Fruit fly (Drosophila melanogaster) whole organism, embryonic: Measurements from ENCODE around the gene CG33346.
A peak's percentile ranks its signal among the peaks of the same experiment; 100 is the strongest.

Experiments used
- Abd-B ChIP-seq: fragments of 200-800 bp; sonication (Bioruptor generic); optimal IDR thresholded peaks from 2 replicates; lab custom pipeline; 2018; ENCODE audit warnings: missing biosample characterization, mild to moderate bottlenecking, missing genetic modification characterization, moderate library complexity
- Awh ChIP-seq: fragments of 200-800 bp; sonication (Bioruptor generic); IDR thresholded peaks from 2 replicates; pipeline ENCODE4, ENCODE4 v1.3.6; 2022; ENCODE audit warnings: missing biosample characterization, missing genetic modification characterization
- B-H2 ChIP-seq: fragments of 200-800 bp; sonication (Bioruptor generic); optimal IDR thresholded peaks from 2 replicates; lab custom pipeline; 2018; ENCODE audit warnings: missing biosample characterization, mild to moderate bottlenecking, missing genetic modification characterization
- Blimp-1 ChIP-seq: fragments of 200-800 bp; sonication (Bioruptor generic); optimal IDR thresholded peaks from 3 replicates; lab custom pipeline; 2018; ENCODE audit warnings: missing biosample characterization, missing genetic modification characterization, mild to moderate bottlenecking, moderate library complexity, missing genetic modification reagents
- CG10147 ChIP-seq: fragments of 200-800 bp; sonication (Bioruptor generic); optimal IDR thresholded peaks from 2 replicates; lab custom pipeline; 2019; ENCODE audit warnings: missing biosample characterization, mild to moderate bottlenecking, missing genetic modification characterization, moderate library complexity
- CG10209 ChIP-seq: fragments of 200-800 bp; sonication (Bioruptor generic); optimal IDR thresholded peaks from 3 replicates; lab custom pipeline; 2017; ENCODE audit warnings: missing biosample characterization, mild to moderate bottlenecking, missing genetic modification characterization, missing genetic modification reagents
- CG10274 ChIP-seq: fragments of 200-800 bp; sonication (Bioruptor generic); optimal IDR thresholded peaks from 3 replicates; lab custom pipeline; 2017; ENCODE audit warnings: missing biosample characterization, mild to moderate bottlenecking, missing genetic modification characterization
- CG12219 ChIP-seq: fragments of 200-800 bp; sonication (Bioruptor generic); optimal IDR thresholded peaks from 3 replicates; lab custom pipeline; 2018; ENCODE audit warnings: missing biosample characterization, mild to moderate bottlenecking, missing genetic modification characterization
- CG13296 ChIP-seq: fragments of 200-800 bp; sonication (Bioruptor generic); optimal IDR thresholded peaks from 3 replicates; lab custom pipeline; 2018; ENCODE audit warnings: missing biosample characterization, mild to moderate bottlenecking, missing genetic modification characterization
- CG14014 ChIP-seq: fragments of 200-800 bp; sonication (Bioruptor generic); IDR thresholded peaks from 2 replicates; pipeline ENCODE4 v1.3.6; 2022; ENCODE audit warnings: missing biosample characterization, missing genetic modification characterization
- CG14860 ChIP-seq: fragments of 200-800 bp; sonication (Bioruptor generic); IDR thresholded peaks from 3 replicates; pipeline ENCODE4 v1.3.6; 2022; ENCODE audit warnings: missing biosample characterization, missing genetic modification characterization; ENCODE audit not compliant: partially characterized antibody
- CG15269 ChIP-seq: fragments of 200-800 bp; sonication (Bioruptor generic); optimal IDR thresholded peaks from 2 replicates; lab custom pipeline; 2018; ENCODE audit warnings: missing biosample characterization, mild to moderate bottlenecking, missing genetic modification characterization, moderate library complexity
- CG17359 ChIP-seq: fragments of 200-800 bp; sonication (Bioruptor generic); optimal IDR thresholded peaks from 3 replicates; lab custom pipeline; 2018; ENCODE audit warnings: missing biosample characterization, mild to moderate bottlenecking, missing genetic modification characterization, moderate library complexity
- CG18262 ChIP-seq: fragments of 200-800 bp; optimal IDR thresholded peaks from 3 replicates; lab custom pipeline; 2019; ENCODE audit warnings: missing biosample characterization, mild to moderate bottlenecking, missing genetic modification characterization, moderate library complexity
- CG2202 ChIP-seq: fragments of 200-800 bp; sonication (Bioruptor generic); optimal IDR thresholded peaks from 2 replicates; lab custom pipeline; 2018; ENCODE audit warnings: missing biosample characterization, mild to moderate bottlenecking, missing genetic modification characterization
- CG3163 ChIP-seq: fragments of 200-800 bp; sonication (Bioruptor generic); optimal IDR thresholded peaks from 3 replicates; lab custom pipeline; 2016; ENCODE audit warnings: missing biosample characterization, missing genetic modification characterization
- CG6683 ChIP-seq: fragments of 200-800 bp; sonication (Bioruptor generic); optimal IDR thresholded peaks from 2 replicates; lab custom pipeline; 2017; ENCODE audit warnings: missing biosample characterization, mild to moderate bottlenecking, missing genetic modification characterization, missing genetic modification reagents
- CG7786 ChIP-seq: fragments of 200-800 bp; sonication (Bioruptor generic); optimal IDR thresholded peaks from 2 replicates; lab custom pipeline; 2016; ENCODE audit warnings: missing biosample characterization, missing genetic modification characterization
- CG7928 ChIP-seq: fragments of 200-800 bp; sonication (Bioruptor generic); optimal IDR thresholded peaks from 2 replicates; lab custom pipeline; 2017; ENCODE audit warnings: missing biosample characterization, mild to moderate bottlenecking, missing genetic modification characterization
- CG8478 ChIP-seq: fragments of >200 bp; optimal IDR thresholded peaks from 2 replicates; lab custom pipeline; 2018
- CG9437 ChIP-seq: fragments of 200-800 bp; sonication (Bioruptor generic); optimal IDR thresholded peaks from 2 replicates; lab custom pipeline; 2018; ENCODE audit warnings: missing biosample characterization, mild to moderate bottlenecking, missing genetic modification characterization
- CkIIα-i1 ChIP-seq: fragments of 200-800 bp; sonication (Bioruptor generic); IDR thresholded peaks from 2 replicates; pipeline ENCODE4 v1.3.6; 2022; ENCODE audit warnings: missing biosample characterization, missing genetic modification characterization
- Deaf1 ChIP-seq: fragments of 200-800 bp; optimal IDR thresholded peaks from 3 replicates; lab custom pipeline; 2019; ENCODE audit warnings: missing biosample characterization, mild to moderate bottlenecking, missing genetic modification characterization, moderate library complexity
- Dref ChIP-seq: fragments of 200-800 bp; sonication (Bioruptor generic); IDR thresholded peaks from 2 replicates; pipeline ENCODE4 v1.3.6; 2022; ENCODE audit warnings: missing biosample characterization, missing genetic modification characterization
- E2f1 ChIP-seq: fragments of 200-800 bp; sonication (Bioruptor generic); IDR thresholded peaks from 2 replicates; pipeline ENCODE4 v1.3.6; 2022; ENCODE audit warnings: missing biosample characterization, missing genetic modification characterization
- Fer3 ChIP-seq: fragments of 200-800 bp; sonication (Bioruptor generic); optimal IDR thresholded peaks from 2 replicates; lab custom pipeline; 2018; ENCODE audit warnings: missing biosample characterization, mild to moderate bottlenecking, missing genetic modification characterization, moderate library complexity
- GATAe ChIP-seq: fragments of 200-800 bp; sonication (Bioruptor generic); conservative IDR thresholded peaks from 2 replicates; pipeline ENCODE4 v1.3.6; 2022; ENCODE audit warnings: missing biosample characterization, missing genetic modification characterization
- Gug ChIP-seq: fragments of 200-800 bp; sonication (Bioruptor generic); IDR thresholded peaks from 4 replicates; pipeline ENCODE4 v1.3.6; 2022; ENCODE audit warnings: missing biosample characterization, missing genetic modification characterization
- Hand ChIP-seq: fragments of 200-800 bp; sonication (Bioruptor generic); optimal IDR thresholded peaks from 2 replicates; lab custom pipeline; 2017; ENCODE audit warnings: mild to moderate bottlenecking, missing biosample characterization, missing genetic modification reagents, missing genetic modification characterization
- HmgZ ChIP-seq: fragments of 200-800 bp; sonication (Bioruptor generic); optimal IDR thresholded peaks from 2 replicates; lab custom pipeline; 2018; ENCODE audit warnings: missing biosample characterization, mild to moderate bottlenecking, missing genetic modification characterization
- Hr3 ChIP-seq: fragments of 200-800 bp; sonication (Bioruptor generic); optimal IDR thresholded peaks from 3 replicates; lab custom pipeline; 2016; ENCODE audit warnings: missing biosample characterization, missing genetic modification characterization
- Mes4 ChIP-seq: fragments of 200-800 bp; sonication (Bioruptor generic); optimal IDR thresholded peaks from 2 replicates; lab custom pipeline; 2016; ENCODE audit warnings: missing biosample characterization, missing genetic modification characterization
- NFAT ChIP-seq: fragments of 200-800 bp; sonication (Bioruptor generic); IDR thresholded peaks from 2 replicates; pipeline ENCODE4 v1.3.6; 2022; ENCODE audit warnings: missing biosample characterization, missing genetic modification characterization
- NfI ChIP-seq: fragments of 200-800 bp; sonication (Bioruptor generic); optimal IDR thresholded peaks from 3 replicates; lab custom pipeline; 2018; ENCODE audit warnings: missing biosample characterization, mild to moderate bottlenecking, missing genetic modification characterization, moderate library complexity
- Trl ChIP-seq, 3 experiments: fragments of >200 bp in 2 of 3; fragments of 200-800 bp in 1 of 3; sonication (Bioruptor generic) in 1 of 3; optimal IDR thresholded peaks; 2 replicates in 1 of 3; 3 replicates in 2 of 3; lab custom pipeline; 2016 to 2017; ENCODE audit warnings: missing biosample characterization in 1 of 3, missing genetic modification characterization in 1 of 3
- bbx ChIP-seq: fragments of 200-800 bp; sonication (Bioruptor generic); IDR thresholded peaks from 2 replicates; pipeline ENCODE4 v1.3.6; 2022; ENCODE audit warnings: missing biosample characterization, missing genetic modification characterization; ENCODE audit not compliant: partially characterized antibody
- bcd ChIP-seq: fragments of 200-800 bp; sonication (Bioruptor generic); optimal IDR thresholded peaks from 2 replicates; lab custom pipeline; 2017; ENCODE audit warnings: missing biosample characterization, mild to moderate bottlenecking, missing genetic modification characterization
- bowl ChIP-seq: fragments of 200-800 bp; sonication (Bioruptor generic); IDR thresholded peaks from 2 replicates; pipeline ENCODE4 v1.3.6; 2022; ENCODE audit warnings: missing biosample characterization, missing genetic modification characterization
- crol ChIP-seq: fragments of 200-800 bp; sonication (Bioruptor generic); IDR thresholded peaks from 2 replicates; pipeline ENCODE4 v1.3.6; 2022; ENCODE audit warnings: missing biosample characterization, missing genetic modification characterization
- dmrt11E ChIP-seq: fragments of 200-800 bp; sonication (Bioruptor generic); optimal IDR thresholded peaks from 3 replicates; lab custom pipeline; 2018; ENCODE audit warnings: missing biosample characterization, mild to moderate bottlenecking, missing genetic modification characterization, moderate library complexity
- eyg ChIP-seq: fragments of 200-800 bp; sonication (Bioruptor generic); optimal IDR thresholded peaks from 3 replicates; lab custom pipeline; 2016; ENCODE audit warnings: missing biosample characterization, missing genetic modification characterization
- fd96Cb ChIP-seq: fragments of 200-800 bp; sonication (Bioruptor generic); optimal IDR thresholded peaks from 2 replicates; lab custom pipeline; 2018; ENCODE audit warnings: missing biosample characterization, mild to moderate bottlenecking, missing genetic modification characterization, moderate library complexity
- gcm ChIP-seq: fragments of 200-800 bp; sonication (Bioruptor generic); optimal IDR thresholded peaks from 2 replicates; lab custom pipeline; 2019; ENCODE audit warnings: missing biosample characterization, mild to moderate bottlenecking, missing genetic modification characterization, moderate library complexity
- org-1 ChIP-seq: fragments of 200-800 bp; sonication (Bioruptor generic); optimal IDR thresholded peaks from 2 replicates; lab custom pipeline; 2017; ENCODE audit warnings: missing biosample characterization, missing genetic modification characterization
- pzg ChIP-seq: fragments of 200-800 bp; sonication (Bioruptor generic); optimal IDR thresholded peaks from 3 replicates; lab custom pipeline; 2018; ENCODE audit warnings: missing biosample characterization, mild to moderate bottlenecking, missing genetic modification characterization, moderate library complexity
- repo ChIP-seq: fragments of 200-800 bp; sonication (Bioruptor generic); optimal IDR thresholded peaks from 2 replicates; lab custom pipeline; 2016; ENCODE audit warnings: missing biosample characterization, missing genetic modification characterization
- sisA ChIP-seq: fragments of 200-800 bp; sonication (Bioruptor generic); IDR thresholded peaks from 2 replicates; pipeline ENCODE4 v1.3.6; 2022; ENCODE audit warnings: missing biosample characterization, missing genetic modification characterization
- twi ChIP-seq: fragments of 200-800 bp; optimal IDR thresholded peaks from 2 replicates; lab custom pipeline; 2019; ENCODE audit warnings: missing biosample characterization, mild to moderate bottlenecking, missing genetic modification characterization, moderate library complexity
- wek ChIP-seq: fragments of 200-800 bp; sonication (Bioruptor generic); optimal IDR thresholded peaks from 3 replicates; lab custom pipeline; 2018; ENCODE audit warnings: missing biosample characterization, mild to moderate bottlenecking, missing genetic modification characterization, moderate library complexity
- zfh1 ChIP-seq: fragments of 200-800 bp; sonication (Bioruptor generic); IDR thresholded peaks from 3 replicates; pipeline ENCODE4 v1.3.6; 2022; ENCODE audit warnings: missing biosample characterization, missing genetic modification characterization

Gene CG33346

dm6 chr3R:28674788-28675187 lies 5.8 kb downstream of the CG33346 start, which contains the start of gene snu (continued):
- TF ChIP-seq CG7786 (GFP tag; lab: Kevin White, UChicago): no peak
- peak; percentile 3 for TF ChIP-seq CG17359 (tag; lab: Kevin White, UChicago)
- peak; percentile 54 to 62 for TF ChIP-seq Trl (optimal IDR thresholded peaks at IDR 0.05; lab: Kevin White, UChicago)
- TF ChIP-seq Trl (GFP tag; optimal IDR thresholded peaks at IDR 0.05; lab: Kevin White, UChicago): no peak
- 0 out of 2 replicates have a peak, but pooled peaks have one; percentile 38 for TF ChIP-seq Awh (GFP tag; lab: Robert Waterston, UW)
- TF ChIP-seq pzg (GFP tag; lab: Kevin White, UChicago): no peak
- TF ChIP-seq Mes4 (GFP tag; lab: Kevin White, UChicago): no peak
- peak; percentile 14 for TF ChIP-seq wek (GFP tag; lab: Kevin White, UChicago)
- TF ChIP-seq CG13296 (GFP tag; lab: Kevin White, UChicago): peak; percentile 3
- TF ChIP-seq B-H2 (GFP tag; lab: Kevin White, UChicago): no peak
- TF ChIP-seq dmrt11E (tag; lab: Kevin White, UChicago): no peak
- peak; percentile 20 for TF ChIP-seq CG3163 (GFP tag; lab: Kevin White, UChicago)
- TF ChIP-seq E2f1 (GFP tag; lab: Robert Waterston, UW): no peak
- TF ChIP-seq CG14014: peak; percentile 29; the same call in 1 of the 2 replicates
- TF ChIP-seq CG7928 (GFP tag; lab: Kevin White, UChicago): no peak
- no peak for TF ChIP-seq twi (tag; lab: Kevin White, UChicago)
- TF ChIP-seq CG10147 (GFP tag; lab: Kevin White, UChicago): no peak
- TF ChIP-seq NFAT: no peak
- TF ChIP-seq HmgZ: no peak
- TF ChIP-seq crol (GFP tag; lab: Robert Waterston, UW): no peak
- TF ChIP-seq Hand (GFP tag; lab: Kevin White, UChicago): no peak
- no peak for TF ChIP-seq Abd-B (GFP tag; lab: Kevin White, UChicago)
- peak; percentile 4 for TF ChIP-seq CG15269 (tag; lab: Kevin White, UChicago)
- TF ChIP-seq Gug (GFP tag; lab: Robert Waterston, UW): no peak
- peak; percentile 43 for TF ChIP-seq Blimp-1 (GFP tag; lab: Kevin White, UChicago)
- TF ChIP-seq CG6683 (GFP tag; lab: Kevin White, UChicago): no peak
- TF ChIP-seq eyg (GFP tag; lab: Kevin White, UChicago): no peak
- no peak for TF ChIP-seq CG10209 (GFP tag; lab: Kevin White, UChicago)
- no peak for TF ChIP-seq Fer3 (tag; lab: Kevin White, UChicago)
- no peak for TF ChIP-seq CG2202 (tag; lab: Kevin White, UChicago)
- no peak for TF ChIP-seq CG14860 (GFP tag; lab: Robert Waterston, UW)
- TF ChIP-seq org-1 (GFP tag; lab: Kevin White, UChicago): no peak
- no peak for TF ChIP-seq Hr3 (GFP tag; lab: Kevin White, UChicago)

- TF ChIP-seq CG12219 (GFP tag; lab: Kevin White, UChicago) (peak; percentile 46), sisA (GFP tag; lab: Robert Waterston, UW) (peak; percentile 63), CG10274 (GFP tag; lab: Kevin White, UChicago) (no peak), CG18262 (tag; lab: Kevin White, UChicago) (no peak), CkIIα-i1 (peak; percentile 53; the same call in 1 of the 2 replicates), Dref (GFP tag; lab: Robert Waterston, UW) (no peak), CG8478 (lab: Kevin White, UChicago) (no peak), gcm (GFP tag; lab: Kevin White, UChicago) (no peak), CG9437 (GFP tag; lab: Kevin White, UChicago) (no peak), repo (GFP tag; lab: Kevin White, UChicago) (no peak), bcd (GFP tag; lab: Kevin White, UChicago) (peak; percentile 53), fd96Cb (peak; percentile 42), bowl (no peak), zfh1 (GFP tag; lab: Robert Waterston, UW) (no peak), GATAe (no peak), NfI (GFP tag; lab: Kevin White, UChicago) (peak; percentile 56), bbx (no peak), Deaf1 (tag; lab: Kevin White, UChicago) (peak; percentile 28)
Measured at dm6 chr3R:28676870-28677526, 8.0 kb downstream of the CG33346 start.
